Fruit fly (Drosophila melanogaster): ENCODE measurements around the gene CG14621.

The CG14621 gene

dm6 chrX:22443954-22444910 lies at the start of gene CG14621:
Gene CG14621, plus strand, starts transcription at chrX:22444227.
- TF ChIP-seq jumu (GFP tag; optimal IDR thresholded peaks at IDR 0.05) (no peak), fd96Cb (tag; optimal IDR thresholded peaks at IDR 0.05) (no peak), gcm2 (GFP tag; optimal IDR thresholded peaks at IDR 0.05) (no peak), Xbp1 (GFP tag; optimal IDR thresholded peaks at IDR 0.05) (no peak), cwo (GFP tag; optimal IDR thresholded peaks at IDR 0.05) (no peak), insv (GFP tag; optimal IDR thresholded peaks at IDR 0.05) (no peak), Lhr (GFP tag; optimal IDR thresholded peaks at IDR 0.05) (peak; percentile 19), CG6854 (GFP tag; optimal IDR thresholded peaks at IDR 0.05) (no peak), Sry-δ (GFP tag; optimal IDR thresholded peaks at IDR 0.05) (no peak), HLH54F (GFP tag; optimal IDR thresholded peaks at IDR 0.05) (no peak), CG9797 (GFP tag; optimal IDR thresholded peaks at IDR 0.05) (peak; percentile 8), Meics (GFP tag; optimal IDR thresholded peaks at IDR 0.05) (no peak), Dref (GFP tag; IDR thresholded peaks at IDR 0.05) (peak; percentile 33), bbx (GFP tag; IDR thresholded peaks at IDR 0.05; ENCODE audit: partially characterized antibody) (0 out of 2 replicates have a peak, but pooled peaks have one; percentile 7), oc (tag; optimal IDR thresholded peaks at IDR 0.05) (no peak), gro (GFP tag; optimal IDR thresholded peaks at IDR 0.05) (no peak), ken (GFP tag; IDR thresholded peaks at IDR 0.05) (no peak), CG8478 (optimal IDR thresholded peaks at IDR 0.05) (no peak), phol (tag; optimal IDR thresholded peaks at IDR 0.05) (peak; percentile 76), CG5953 (GFP tag; IDR thresholded peaks at IDR 0.05) (no peak), chn (GFP tag; optimal IDR thresholded peaks at IDR 0.05) (no peak), CG7556 (GFP tag; optimal IDR thresholded peaks at IDR 0.05) (no peak), Dp (GFP tag; optimal IDR thresholded peaks at IDR 0.05) (peak; percentile 32), fru (optimal IDR thresholded peaks at IDR 0.05) (no peak), CG9609 (GFP tag; optimal IDR thresholded peaks at IDR 0.05) (no peak), amos (GFP tag; IDR thresholded peaks at IDR 0.05; ENCODE audit: partially characterized antibody) (peak; percentile 20; the same call in 1 of the 2 replicates), gfzf (GFP tag; optimal IDR thresholded peaks at IDR 0.05) (peak; percentile 57), CG10959 (GFP tag; IDR thresholded peaks at IDR 0.05) (no peak), CG2116 (GFP tag; optimal IDR thresholded peaks at IDR 0.05) (peak; percentile 42), CG2120 (GFP tag; optimal IDR thresholded peaks at IDR 0.05) (no peak), CG13424 (tag; optimal IDR thresholded peaks at IDR 0.05) (peak; percentile 17), Dbx (GFP tag; IDR thresholded peaks at IDR 0.05) (no peak), lmd (GFP tag; IDR thresholded peaks at IDR 0.05) (peak; percentile 37; the same call in 1 of the 2 replicates), CG9932 (GFP tag; IDR thresholded peaks at IDR 0.05) (peak; percentile 35; the same call in 1 of the 2 replicates), pros (GFP tag; optimal IDR thresholded peaks at IDR 0.05) (no peak), CG6791 (GFP tag; IDR thresholded peaks at IDR 0.05; ENCODE audit: partially characterized antibody) (0 out of 3 replicates have a peak, but pooled peaks have one; percentile 10), CG15011 (GFP tag; optimal IDR thresholded peaks at IDR 0.05) (no peak), CG7987 (GFP tag; optimal IDR thresholded peaks at IDR 0.05) (no peak), dpn (GFP tag; optimal IDR thresholded peaks at IDR 0.05) (no peak), HmgZ (tag; optimal IDR thresholded peaks at IDR 0.05) (no peak), sob (GFP tag; IDR thresholded peaks at IDR 0.05) (no peak), dysf (GFP tag; IDR thresholded peaks at IDR 0.05) (0 out of 3 replicates have a peak, but pooled peaks have one; percentile 18), Poxn (GFP tag; IDR thresholded peaks at IDR 0.05) (no peak), CG10979 (tag; optimal IDR thresholded peaks at IDR 0.05) (peak; percentile 11), Atf-2 (GFP tag; optimal IDR thresholded peaks at IDR 0.05) (no peak), CG17802 (tag; optimal IDR thresholded peaks at IDR 0.05) (peak; percentile 79), Dll (GFP tag; IDR thresholded peaks at IDR 0.05; ENCODE audit: partially characterized antibody) (0 out of 4 replicates have a peak, but pooled peaks have one; percentile 14), CG8924 (tag; optimal IDR thresholded peaks at IDR 0.05) (no peak)
